Fruit fly (Drosophila melanogaster): Measurements from ENCODE around the gene Cpr97Eb.

dm6 chr3R:27069810-27070625, 20.9 kb downstream of the Cpr97Eb start, which contains the start of gene spz:
- TF ChIP-seq CG8478 (optimal IDR thresholded peaks at IDR 0.05) (no peak), CTCF (optimal IDR thresholded peaks at IDR 0.05) (no peak)
